Fruit fly (Drosophila melanogaster): Measurements from ENCODE around the gene CG7215.
A peak's percentile ranks its signal among the peaks of the same experiment; 100 is the strongest.

Gene CG7215

DNA sequence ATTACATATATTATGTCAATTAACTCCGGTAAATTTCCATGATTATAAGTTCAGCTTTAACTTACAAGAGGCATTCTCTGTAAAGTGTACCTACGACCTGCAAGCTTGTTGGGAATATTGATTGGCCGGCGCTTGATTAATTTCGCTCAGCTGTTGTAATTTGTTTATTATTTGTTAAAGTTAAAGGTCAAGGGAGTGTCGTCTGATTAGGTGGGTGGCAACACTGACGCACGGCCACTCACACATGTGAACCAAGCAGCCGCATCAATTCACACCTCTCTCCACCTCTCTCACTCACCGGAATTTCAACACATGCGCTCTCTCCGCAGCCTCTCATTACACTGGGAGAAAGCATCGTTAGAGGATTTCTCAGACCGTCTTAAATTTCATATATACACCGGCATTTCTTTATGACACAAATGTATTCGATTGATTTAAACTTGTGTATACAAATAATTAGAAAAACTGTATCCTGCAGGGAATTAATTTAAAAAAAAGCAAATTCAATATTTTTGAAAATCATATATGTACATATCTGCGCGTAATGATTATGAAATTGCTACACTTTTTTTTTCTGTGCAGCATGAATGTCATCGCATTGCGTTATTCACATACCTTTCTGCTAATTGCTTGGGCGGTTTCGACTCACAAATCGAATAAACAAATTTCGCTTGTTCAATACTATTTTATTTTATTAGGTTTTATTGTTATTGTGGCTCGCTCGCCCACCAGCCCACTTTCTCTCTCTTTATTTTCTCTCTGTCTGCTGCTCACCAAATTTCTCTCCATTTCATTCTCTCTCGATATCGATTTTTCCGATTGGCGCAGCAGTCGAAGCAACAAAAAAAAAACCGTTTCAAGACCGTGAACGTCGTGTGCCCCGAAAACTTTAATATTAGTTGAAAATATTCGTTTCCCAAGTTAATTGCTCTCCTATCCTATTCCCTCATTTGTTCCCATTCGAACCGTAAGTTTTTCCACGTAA lies 5.2 kb upstream of the CG7215 start (continued):
- TF ChIP-seq CG12942 (GFP tag; optimal IDR thresholded peaks at IDR 0.05): peak; percentile 88
- TF ChIP-seq Dp (GFP tag; optimal IDR thresholded peaks at IDR 0.05): peak; percentile 16
- TF ChIP-seq CG15073 (GFP tag; optimal IDR thresholded peaks at IDR 0.05): peak; percentile 63
- TF ChIP-seq lab (GFP tag; optimal IDR thresholded peaks at IDR 0.05): peak; percentile 95
- peak; percentile 94 for TF ChIP-seq Meics (GFP tag; optimal IDR thresholded peaks at IDR 0.05)
- peak; percentile 69 for TF ChIP-seq Dad (GFP tag; optimal IDR thresholded peaks at IDR 0.05)
- peak; percentile 88 for TF ChIP-seq CG3407 (GFP tag; optimal IDR thresholded peaks at IDR 0.05)
- TF ChIP-seq CG13296 (GFP tag; optimal IDR thresholded peaks at IDR 0.05): peak; percentile 92
- peak; percentile 91 for TF ChIP-seq gsb-n (tag; optimal IDR thresholded peaks at IDR 0.05)
- peak; percentile 89 for TF ChIP-seq CG6854 (GFP tag; optimal IDR thresholded peaks at IDR 0.05)
- TF ChIP-seq Sry-δ (GFP tag; optimal IDR thresholded peaks at IDR 0.05): peak; percentile 55
- peak; percentile 93 for TF ChIP-seq Xrp1 (GFP tag; IDR thresholded peaks at IDR 0.05)
- peak; percentile 36 for TF ChIP-seq corto (GFP tag; optimal IDR thresholded peaks at IDR 0.05)
- no peak for TF ChIP-seq hkb (optimal IDR thresholded peaks at IDR 0.05)
- TF ChIP-seq hkb (GFP tag; IDR thresholded peaks at IDR 0.05): peak; percentile 90
- TF ChIP-seq CG13775 (GFP tag; optimal IDR thresholded peaks at IDR 0.05): peak; percentile 94
- TF ChIP-seq Mes4 (GFP tag; optimal IDR thresholded peaks at IDR 0.05): peak; percentile 90
- no peak for TF ChIP-seq CG13287 (GFP tag; IDR thresholded peaks at IDR 0.05; ENCODE audit: partially characterized antibody)
- peak; percentile 86 for TF ChIP-seq CG9876 (GFP tag; optimal IDR thresholded peaks at IDR 0.05)
- peak; percentile 57; the same call in 1 of the 2 replicates for TF ChIP-seq MBD-R2 (GFP tag; IDR thresholded peaks at IDR 0.05)
- peak; percentile 92 for TF ChIP-seq CG6689 (GFP tag; IDR thresholded peaks at IDR 0.05)
- TF ChIP-seq CG12391 (tag; optimal IDR thresholded peaks at IDR 0.05): peak; percentile 95
- TF ChIP-seq prd (optimal IDR thresholded peaks at IDR 0.05): no peak
- peak; percentile 93 for TF ChIP-seq prd (GFP tag; IDR thresholded peaks at IDR 0.05)
- peak; percentile 93 for TF ChIP-seq CG18619 (GFP tag; optimal IDR thresholded peaks at IDR 0.05)
- peak; percentile 84 for TF ChIP-seq CG14014 (GFP tag; IDR thresholded peaks at IDR 0.05)
- TF ChIP-seq E2f2 (GFP tag; IDR thresholded peaks at IDR 0.05): peak; percentile 66
- no peak for TF ChIP-seq nau (GFP tag; optimal IDR thresholded peaks at IDR 0.05)
- peak; percentile 77 for TF ChIP-seq Jarid2 (GFP tag; optimal IDR thresholded peaks at IDR 0.05)
- TF ChIP-seq mld (GFP tag; IDR thresholded peaks at IDR 0.05; ENCODE audit: partially characterized antibody): no peak
- TF ChIP-seq ssp (GFP tag; IDR thresholded peaks at IDR 0.05): peak; percentile 81
- peak; percentile 83 for TF ChIP-seq Dbx (GFP tag; IDR thresholded peaks at IDR 0.05)
- TF ChIP-seq usp (GFP tag; optimal IDR thresholded peaks at IDR 0.05): no peak
- peak; percentile 93 for TF ChIP-seq Ptx1 (GFP tag; IDR thresholded peaks at IDR 0.05)
- TF ChIP-seq CG7963 (GFP tag; IDR thresholded peaks at IDR 0.05; ENCODE audit: partially characterized antibody): no peak
- TF ChIP-seq CG2116 (GFP tag; optimal IDR thresholded peaks at IDR 0.05): peak; percentile 75
- TF ChIP-seq YL-1 (GFP tag; optimal IDR thresholded peaks at IDR 0.05): peak; percentile 77
- TF ChIP-seq B-H1 (GFP tag; IDR thresholded peaks at IDR 0.05): peak; percentile 83
- TF ChIP-seq Hey (tag; optimal IDR thresholded peaks at IDR 0.05): peak; percentile 52
- peak; percentile 75 for TF ChIP-seq H15 (GFP tag; IDR thresholded peaks at IDR 0.05)
- TF ChIP-seq Kr (GFP tag; optimal IDR thresholded peaks at IDR 0.05): peak; percentile 21
- TF ChIP-seq Awh (GFP tag; IDR thresholded peaks at IDR 0.05): peak; percentile 82
- TF ChIP-seq CG43689 (GFP tag; IDR thresholded peaks at IDR 0.05): peak; percentile 45; the same call in 1 of the 2 replicates
- TF ChIP-seq HLH4C (GFP tag; IDR thresholded peaks at IDR 0.05; ENCODE audit: partially characterized antibody): 0 out of 3 replicates have a peak, but pooled peaks have one; percentile 29
- peak; percentile 89 for TF ChIP-seq cato (GFP tag; optimal IDR thresholded peaks at IDR 0.05; ENCODE audit: borderline replicate concordance)
- peak; percentile 47; the same call in 1 of the 2 replicates for TF ChIP-seq Poxn (GFP tag; IDR thresholded peaks at IDR 0.05)
- no peak; the same call in 1 of the 2 replicates for TF ChIP-seq bowl (GFP tag; IDR thresholded peaks at IDR 0.05)
- peak; percentile 84 for TF ChIP-seq jumu (GFP tag; optimal IDR thresholded peaks at IDR 0.05)
- peak; percentile 92 for TF ChIP-seq HmgZ (tag; optimal IDR thresholded peaks at IDR 0.05)
